Worm (Caenorhabditis elegans) whole organism, L4 larva: ENCODE results near the gene F14H12.7.

Experiments
- F49E8.2 ChIP-seq: sonication (generic microtip); optimal IDR thresholded peaks from 2 replicates; lab custom pipeline; 2016; ENCODE audit warnings: missing compliant biosample characterization, mild to moderate bottlenecking, missing genetic modification characterization, borderline replicate concordance
- unc-62 ChIP-seq, 3 experiments: fragments of 150-350 bp in 1 of 3; sonication (generic microtip); optimal IDR thresholded peaks in 2 of 3; peaks in 1 of 3; 1 replicate in 1 of 3; 2 replicates in 2 of 3; lab custom pipeline; 2014 to 2017; ENCODE audit warnings: missing biosample characterization in 3 of 3, missing genetic modification characterization in 3 of 3, missing genetic modification reagents in 3 of 3, missing genotype in 1 of 3

- TF ChIP-seq unc-62 (GFP tag; optimal IDR thresholded peaks at IDR 0.05 in 1 of 2; lab: Kevin White, UChicago) (no peak), unc-62 (tag; optimal IDR thresholded peaks at IDR 0.05; lab: Kevin White, UChicago) (no peak), F49E8.2 (tag; lab: Kevin White, UChicago) (no peak)
Measured at ce11 chrX:4370756-4371155, 8.3 kb upstream of the F14H12.7 start, which contains the start of gene R160.5.
